Worm (Caenorhabditis elegans): ENCODE data around the gene frpr-21.

- TF ChIP-seq ama-1 (optimal IDR thresholded peaks at IDR 0.05): no peak
- TF ChIP-seq ama-1 (GFP tag; optimal IDR thresholded peaks at IDR 0.05): no peak
- no peak for TF ChIP-seq snpc-4 (GFP tag; optimal IDR thresholded peaks at IDR 0.05)
- no peak for TF ChIP-seq snpc-4 (tag; optimal IDR thresholded peaks at IDR 0.05)
- TF ChIP-seq unc-130 (GFP tag; optimal IDR thresholded peaks at IDR 0.05): no peak
- no peak for TF ChIP-seq nfya-1 (tag; optimal IDR thresholded peaks at IDR 0.05; ENCODE audit: borderline replicate concordance, insufficient read depth)
- TF ChIP-seq him-1 (tag; optimal IDR thresholded peaks at IDR 0.05): no peak
- no peak for TF ChIP-seq C06A6.2 (GFP tag; conservative IDR thresholded peaks at IDR 0.05)
- TF ChIP-seq efl-1 (GFP tag; optimal IDR thresholded peaks at IDR 0.05): no peak
- TF ChIP-seq unc-62 (GFP tag; optimal IDR thresholded peaks at IDR 0.05): no peak
- TF ChIP-seq snpc-1.1 (tag; optimal IDR thresholded peaks at IDR 0.05; ENCODE audit: insufficient read depth): no peak
Observed at ce11 chrII:10446300-10446699, 24.5 kb upstream of the frpr-21 start.

Data from whole organism, young adult.